Worm (Caenorhabditis elegans) whole organism, young adult: ENCODE data around the gene C36A4.10.

ENCODE experiments used
- B0035.1 ChIP-seq: sonication (generic microtip); optimal IDR thresholded peaks from 2 replicates; lab custom pipeline; 2016; ENCODE audit warnings: missing genetic modification characterization, mild to moderate bottlenecking, missing compliant biosample characterization, missing genotype, missing genetic modification reagents
- C06A6.2 ChIP-seq: fragments of 200-800 bp; sonication (Bioruptor generic); conservative IDR thresholded peaks from 2 replicates; pipeline ENCODE4 v1.3.6; 2022; ENCODE audit warnings: missing genetic modification characterization, missing compliant biosample characterization
- C17E4.6 ChIP-seq: fragments of 200-800 bp; sonication (Bioruptor generic); IDR thresholded peaks from 2 replicates; pipeline ENCODE4 v1.3.6; 2022; ENCODE audit warnings: missing genetic modification reagents, missing genetic modification characterization, missing compliant biosample characterization
- F23B12.7 ChIP-seq: sonication (generic microtip); optimal IDR thresholded peaks from 2 replicates; lab custom pipeline; 2017; ENCODE audit warnings: missing genetic modification characterization, mild to moderate bottlenecking, missing compliant biosample characterization, antibody characterized with exemption, moderate library complexity; ENCODE audit not compliant: insufficient read depth
- F33H1.4 ChIP-seq: fragments of 200-800 bp; sonication (Bioruptor generic); IDR thresholded peaks from 2 replicates; pipeline ENCODE4 v1.3.6; 2022; ENCODE audit warnings: missing genetic modification reagents, missing genetic modification characterization, missing compliant biosample characterization
- F52B5.7 ChIP-seq: sonication (generic microtip); optimal IDR thresholded peaks from 2 replicates; lab custom pipeline; 2016; ENCODE audit warnings: mild to moderate bottlenecking, missing genetic modification characterization, missing compliant biosample characterization
- F55B11.4 ChIP-seq: sonication (generic microtip); optimal IDR thresholded peaks from 2 replicates; lab custom pipeline; 2016; ENCODE audit warnings: missing compliant biosample characterization, missing genetic modification characterization, borderline replicate concordance; ENCODE audit not compliant: insufficient read depth
- F57A8.1 ChIP-seq: fragments of 200-800 bp; sonication (Bioruptor generic); optimal IDR thresholded peaks from 2 replicates; lab custom pipeline; 2018; ENCODE audit warnings: mild to moderate bottlenecking, missing genetic modification characterization, moderate library complexity, missing compliant biosample characterization
- F57C9.4 ChIP-seq: sonication (generic microtip); optimal IDR thresholded peaks from 2 replicates; lab custom pipeline; 2017; ENCODE audit warnings: mild to moderate bottlenecking, missing genetic modification characterization, missing compliant biosample characterization
- T26A5.8 ChIP-seq: sonication (generic microtip); optimal IDR thresholded peaks from 2 replicates; lab custom pipeline; 2016; ENCODE audit warnings: missing genetic modification characterization, missing compliant biosample characterization
- ama-1 ChIP-seq, 3 experiments: fragments of 150-350 bp in 1 of 3; sonication (generic microtip) in 2 of 3; optimal IDR thresholded peaks; 2 replicates each; lab custom pipeline; 2014 to 2018; ENCODE audit warnings: missing biosample characterization in 2 of 3, missing genetic modification characterization in 2 of 3, missing genetic modification reagents in 2 of 3
- bed-2 ChIP-seq: fragments of 200-800 bp; sonication (Bioruptor generic); IDR thresholded peaks from 2 replicates; pipeline ENCODE4 v1.3.6; 2022; ENCODE audit warnings: missing genetic modification reagents, missing genetic modification characterization, missing compliant biosample characterization
- ceh-100 ChIP-seq: fragments of 200-800 bp; sonication (Bioruptor generic); IDR thresholded peaks from 2 replicates; pipeline ENCODE4 v1.3.6; 2022; ENCODE audit warnings: missing genetic modification reagents, missing genetic modification characterization, missing compliant biosample characterization
- ceh-27 ChIP-seq: fragments of 200-800 bp; sonication (Bioruptor generic); optimal IDR thresholded peaks from 2 replicates; lab custom pipeline; 2018; ENCODE audit warnings: mild to moderate bottlenecking, missing genetic modification characterization, moderate library complexity, missing compliant biosample characterization
- ceh-40 ChIP-seq: fragments of 200-800 bp; sonication (Bioruptor generic); IDR thresholded peaks from 2 replicates; pipeline ENCODE4 v1.3.6; 2022; ENCODE audit warnings: missing genetic modification characterization, missing compliant biosample characterization
- dpl-1 ChIP-seq: fragments of 150-350 bp; optimal IDR thresholded peaks from 2 replicates; lab custom pipeline; 2014; ENCODE audit warnings: missing biosample characterization, missing genetic modification reagents, missing genetic modification characterization
- egl-44 ChIP-seq: fragments of 200-800 bp; sonication (Bioruptor generic); IDR thresholded peaks from 2 replicates; pipeline ENCODE4 v1.3.6; 2022; ENCODE audit warnings: missing genetic modification reagents, missing genetic modification characterization, missing compliant biosample characterization
- fkh-3 ChIP-seq: sonication (generic microtip); optimal IDR thresholded peaks from 2 replicates; lab custom pipeline; 2016; ENCODE audit warnings: mild to moderate bottlenecking, missing genetic modification characterization, missing compliant biosample characterization
- him-1 ChIP-seq: sonication (generic microtip); optimal IDR thresholded peaks from 2 replicates; lab custom pipeline; 2016; ENCODE audit warnings: missing genotype, missing genetic modification reagents, missing genetic modification characterization, missing compliant biosample characterization
- hlh-12 ChIP-seq: sonication (generic microtip); optimal IDR thresholded peaks from 2 replicates; lab custom pipeline; 2016; ENCODE audit warnings: missing genetic modification characterization, missing compliant biosample characterization
- hsf-1 ChIP-seq: fragments of 200-800 bp; sonication (Bioruptor generic); IDR thresholded peaks from 2 replicates; pipeline ENCODE4 v1.3.6; 2022; ENCODE audit warnings: missing genetic modification reagents, missing genetic modification characterization, missing compliant biosample characterization
- let-526 ChIP-seq: fragments of 200-800 bp; sonication (Bioruptor generic); IDR thresholded peaks from 2 replicates; pipeline ENCODE4 v1.3.6; 2022; ENCODE audit warnings: missing genetic modification reagents, missing genetic modification characterization, missing compliant biosample characterization
- lin-40 ChIP-seq: sonication (generic microtip); optimal IDR thresholded peaks from 2 replicates; lab custom pipeline; 2016; ENCODE audit warnings: missing genetic modification characterization, mild to moderate bottlenecking, missing compliant biosample characterization, missing genotype, missing genetic modification reagents
- lsl-1 ChIP-seq: fragments of 200-800 bp; sonication (Bioruptor generic); optimal IDR thresholded peaks from 2 replicates; lab custom pipeline; 2018; ENCODE audit warnings: mild to moderate bottlenecking, missing genetic modification characterization, moderate library complexity, missing compliant biosample characterization
- madf-10 ChIP-seq: sonication (generic microtip); optimal IDR thresholded peaks from 2 replicates; lab custom pipeline; 2016; ENCODE audit warnings: mild to moderate bottlenecking, missing genetic modification characterization, missing compliant biosample characterization
- madf-3 ChIP-seq: fragments of 200-800 bp; sonication (Bioruptor generic); IDR thresholded peaks from 2 replicates; pipeline ENCODE4 v1.3.6; 2022; ENCODE audit warnings: missing genetic modification reagents, missing genetic modification characterization, missing compliant biosample characterization
- madf-6 ChIP-seq: fragments of 200-800 bp; sonication (Bioruptor generic); IDR thresholded peaks from 2 replicates; pipeline ENCODE4 v1.3.6; 2022; ENCODE audit warnings: missing genetic modification reagents, missing genetic modification characterization, missing compliant biosample characterization
- mcd-1 ChIP-seq: fragments of 200-800 bp; sonication (Bioruptor generic); IDR thresholded peaks from 2 replicates; pipeline ENCODE4 v1.3.6; 2022; ENCODE audit warnings: missing genetic modification reagents, missing genetic modification characterization, missing compliant biosample characterization
- mes-4 ChIP-seq: sonication (generic microtip); optimal IDR thresholded peaks from 2 replicates; lab custom pipeline; 2016; ENCODE audit warnings: missing genotype, missing genetic modification characterization, missing compliant biosample characterization
- nfya-1 ChIP-seq: sonication (generic microtip); optimal IDR thresholded peaks from 2 replicates; lab custom pipeline; 2017; ENCODE audit warnings: antibody characterized with exemption, missing compliant biosample characterization, missing genetic modification characterization, borderline replicate concordance; ENCODE audit not compliant: insufficient read depth
- nfyb-1 ChIP-seq: fragments of 200-800 bp; sonication (Bioruptor generic); IDR thresholded peaks from 2 replicates; pipeline ENCODE4 v1.3.6; 2022; ENCODE audit warnings: missing genetic modification reagents, missing genetic modification characterization, missing compliant biosample characterization
- nhr-120 ChIP-seq: fragments of 200-800 bp; sonication (Bioruptor generic); IDR thresholded peaks from 2 replicates; pipeline ENCODE4 v1.3.6; 2022; ENCODE audit warnings: missing genetic modification characterization, missing compliant biosample characterization
- nhr-179 ChIP-seq: sonication (generic microtip); optimal IDR thresholded peaks from 2 replicates; lab custom pipeline; 2016; ENCODE audit warnings: mild to moderate bottlenecking, missing genetic modification characterization, missing compliant biosample characterization
- pbrm-1 ChIP-seq: fragments of 200-800 bp; sonication (Bioruptor generic); IDR thresholded peaks from 2 replicates; pipeline ENCODE4 v1.3.6; 2022; ENCODE audit warnings: missing genetic modification reagents, missing genetic modification characterization, missing compliant biosample characterization
- rec-8 ChIP-seq, 2 experiments: sonication (generic microtip); optimal IDR thresholded peaks; 2 replicates each; lab custom pipeline; 2016; ENCODE audit warnings: mild to moderate bottlenecking in 2 of 2, missing genetic modification characterization in 2 of 2, missing genetic modification reagents in 2 of 2, missing genotype in 2 of 2, missing biosample characterization in 1 of 2, missing compliant biosample characterization in 1 of 2, moderate library complexity in 1 of 2
- rpc-1 ChIP-seq, 2 experiments: fragments of 150-350 bp in 1 of 2; sonication (generic microtip) in 1 of 2; optimal IDR thresholded peaks; 2 replicates each; lab custom pipeline; 2014 to 2018; ENCODE audit warnings: missing biosample characterization in 1 of 2, missing genetic modification characterization in 1 of 2, missing genetic modification reagents in 1 of 2, missing genotype in 1 of 2
- snpc-1.1 ChIP-seq: sonication (generic microtip); optimal IDR thresholded peaks from 2 replicates; lab custom pipeline; 2017; ENCODE audit warnings: missing genetic modification characterization, mild to moderate bottlenecking, missing compliant biosample characterization, antibody characterized with exemption, moderate library complexity, missing genotype, missing genetic modification reagents; ENCODE audit not compliant: insufficient read depth
- snpc-3.4 ChIP-seq: sonication (generic microtip); optimal IDR thresholded peaks from 2 replicates; lab custom pipeline; 2017; ENCODE audit warnings: missing genetic modification characterization, mild to moderate bottlenecking, missing compliant biosample characterization, antibody characterized with exemption, moderate library complexity, missing genotype, missing genetic modification reagents
- snpc-4 ChIP-seq, 5 experiments: fragments of 150-350 bp in 1 of 5; sonication (generic microtip) in 4 of 5; optimal IDR thresholded peaks; 2 replicates each; lab custom pipeline; 2014 to 2018; ENCODE audit warnings: missing genetic modification characterization in 5 of 5, missing biosample characterization in 3 of 5, antibody characterized with exemption in 2 of 5, mild to moderate bottlenecking in 2 of 5, missing compliant biosample characterization in 2 of 5, missing genotype in 2 of 5, moderate library complexity in 2 of 5, missing genetic modification reagents in 1 of 5
- tbx-9 ChIP-seq: sonication (generic microtip); optimal IDR thresholded peaks from 2 replicates; lab custom pipeline; 2016; ENCODE audit warnings: borderline replicate concordance, missing genetic modification characterization, inconsistent platforms, missing compliant biosample characterization
- ztf-22 ChIP-seq: fragments of 200-800 bp; sonication (Bioruptor generic); optimal IDR thresholded peaks from 2 replicates; lab custom pipeline; 2018; ENCODE audit warnings: mild to moderate bottlenecking, missing genetic modification characterization, moderate library complexity, missing compliant biosample characterization
- ztf-25 ChIP-seq: fragments of 200-800 bp; sonication (Bioruptor generic); IDR thresholded peaks from 2 replicates; pipeline ENCODE4 v1.3.6; 2022; ENCODE audit warnings: missing genetic modification reagents, missing genetic modification characterization, missing compliant biosample characterization
- ztf-28 ChIP-seq: fragments of 200-800 bp; sonication (Bioruptor generic); IDR thresholded peaks from 2 replicates; pipeline ENCODE4 v1.3.6; 2022; ENCODE audit warnings: missing genetic modification reagents, missing genetic modification characterization, missing compliant biosample characterization

The C36A4.10 gene

DNA sequence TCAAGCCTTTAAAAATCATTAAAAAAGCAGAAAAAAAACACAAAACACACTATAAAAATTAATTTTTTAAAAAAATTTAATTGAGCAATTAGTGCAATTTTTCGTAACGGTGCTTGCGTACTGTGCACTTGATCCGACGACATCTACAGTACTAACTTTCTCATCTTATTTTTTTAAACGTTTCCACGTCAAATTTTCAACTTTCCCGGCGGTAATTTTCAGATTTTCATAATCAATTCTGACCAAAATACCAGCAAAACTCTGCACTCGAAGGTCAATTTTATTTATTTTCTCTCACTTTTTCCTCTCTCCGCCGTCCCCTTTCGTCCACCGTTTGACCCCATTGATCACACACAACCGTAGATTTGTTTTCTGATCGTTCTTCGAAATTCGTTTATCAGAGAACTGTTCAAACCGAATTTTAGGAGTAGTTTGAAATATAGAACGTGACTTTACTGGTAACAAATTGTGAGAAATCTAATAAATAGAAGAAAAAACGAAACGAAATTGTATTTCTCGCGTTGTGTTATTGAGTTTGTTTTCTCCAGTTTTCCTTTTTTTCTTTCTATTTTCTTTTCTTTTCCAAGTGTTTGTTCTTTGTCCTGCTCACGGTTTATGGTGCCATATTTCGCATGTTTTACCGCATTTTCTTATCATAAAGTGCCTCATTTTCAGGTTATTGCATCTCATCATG is 32.7 kb upstream of the C36A4.10 start, which contains the start of gene acs-19 (continued):
- TF ChIP-seq mcd-1 (GFP tag; lab: Robert Waterston, UW) (no peak), fkh-3 (tag; lab: Kevin White, UChicago) (no peak), lin-40 (tag; lab: Kevin White, UChicago) (peak; percentile 19), ama-1 (optimal IDR thresholded peaks at IDR 0.05; lab: Kevin White, UChicago) (peak; percentile 11), ama-1 (GFP tag; optimal IDR thresholded peaks at IDR 0.05; lab: Kevin White, UChicago) (no peak), nhr-120 (no peak), hlh-12 (tag; lab: Kevin White, UChicago) (no peak), F23B12.7 (tag; lab: Kevin White, UChicago) (no peak), lsl-1 (GFP tag; lab: Kevin White, UChicago) (peak; percentile 59), nfyb-1 (GFP tag; lab: Robert Waterston, UW) (0 out of 2 replicates have a peak, but pooled peaks have one; percentile 63), rpc-1 (optimal IDR thresholded peaks at IDR 0.05; lab: Kevin White, UChicago) (no peak), rpc-1 (tag; optimal IDR thresholded peaks at IDR 0.05; lab: Kevin White, UChicago) (no peak), dpl-1 (GFP tag; lab: Kevin White, UChicago) (peak; percentile 40), him-1 (no peak), ceh-100 (GFP tag; lab: Robert Waterston, UW) (no peak), ztf-28 (GFP tag; lab: Robert Waterston, UW) (no peak), ceh-27 (no peak), ztf-22 (GFP tag; lab: Kevin White, UChicago) (no peak), madf-6 (GFP tag; lab: Robert Waterston, UW) (peak; percentile 76), mes-4 (no peak), hsf-1 (GFP tag; lab: Robert Waterston, UW) (no peak), let-526 (no peak), bed-2 (no peak), T26A5.8 (tag; lab: Kevin White, UChicago) (no peak), F33H1.4 (peak; percentile 35), pbrm-1 (GFP tag; lab: Robert Waterston, UW) (no peak), C17E4.6 (GFP tag; lab: Robert Waterston, UW) (no peak), F52B5.7 (peak; percentile 30)
- TF ChIP-seq, all 124 proteins: peak for 13

- TF ChIP-seq snpc-1.1 (tag; lab: Kevin White, UChicago) (no peak), F23B12.7 (tag; lab: Kevin White, UChicago) (peak; percentile 77), F55B11.4 (tag; lab: Kevin White, UChicago) (no peak), rec-8 (tag; optimal IDR thresholded peaks at IDR 0.05; lab: Kevin White, UChicago) (no peak), ztf-28 (GFP tag; lab: Robert Waterston, UW) (no peak), F57A8.1 (GFP tag; lab: Kevin White, UChicago) (no peak), nfya-1 (tag; lab: Kevin White, UChicago) (no peak), T26A5.8 (tag; lab: Kevin White, UChicago) (no peak), ztf-25 (no peak), madf-10 (tag; lab: Kevin White, UChicago) (peak; percentile 55), ceh-100 (GFP tag; lab: Robert Waterston, UW) (no peak), nhr-179 (tag; lab: Kevin White, UChicago) (no peak), fkh-3 (tag; lab: Kevin White, UChicago) (no peak), dpl-1 (GFP tag; lab: Kevin White, UChicago) (peak; percentile 71), snpc-4 (GFP tag; optimal IDR thresholded peaks at IDR 0.05; lab: Kevin White, UChicago) (no peak), snpc-4 (tag; optimal IDR thresholded peaks at IDR 0.05; lab: Kevin White, UChicago) (peak in 3 of 4 experiments; percentile 27 to 57 (median 57)), tbx-9 (tag; lab: Kevin White, UChicago) (no peak), egl-44 (GFP tag; lab: Robert Waterston, UW) (no peak), madf-3 (GFP tag; lab: Robert Waterston, UW) (0 out of 2 replicates have a peak, but pooled peaks have one; percentile 45), C06A6.2 (peak; percentile 79), F57C9.4 (tag; lab: Kevin White, UChicago) (no peak), rpc-1 (optimal IDR thresholded peaks at IDR 0.05; lab: Kevin White, UChicago) (no peak), rpc-1 (tag; optimal IDR thresholded peaks at IDR 0.05; lab: Kevin White, UChicago) (no peak), snpc-3.4 (tag; lab: Kevin White, UChicago) (no peak), ceh-40 (GFP tag; lab: Robert Waterston, UW) (no peak), B0035.1 (tag; lab: Kevin White, UChicago) (no peak)
These were observed 31.7 kb upstream of the C36A4.10 start, which contains the start of gene brc-1 for ce11 chrIII:3862918-3863385. Gene brc-1, minus strand, starts transcription at chrIII:3862968.
